Fruit fly (Drosophila melanogaster): ENCODE results near the gene mldr.

mldr gene

dm6 chrX:6291083-6291699 lies at the start of gene mldr, which contains the start of gene Rpt4:
mldr (plus strand) TSS chrX:6291303.
Rpt4 (minus strand) TSS chrX:6291245.
- TF ChIP-seq h (optimal IDR thresholded peaks at IDR 0.05) (no peak), insv (optimal IDR thresholded peaks at IDR 0.05) (peak; percentile 98)

dm6 chrX:6252897-6253540 lies 38.1 kb upstream of the mldr start:
- TF ChIP-seq insv (optimal IDR thresholded peaks at IDR 0.05) (no peak), Sin3A (optimal IDR thresholded peaks at IDR 0.05) (no peak), psq (optimal IDR thresholded peaks at IDR 0.05) (no peak), ttk (optimal IDR thresholded peaks at IDR 0.05) (no peak), h (optimal IDR thresholded peaks at IDR 0.05) (no peak), Myc (optimal IDR thresholded peaks at IDR 0.05) (no peak)

- no peak for TF ChIP-seq psq (optimal IDR thresholded peaks at IDR 0.05)
- TF ChIP-seq h (optimal IDR thresholded peaks at IDR 0.05) = no peak
- TF ChIP-seq insv (optimal IDR thresholded peaks at IDR 0.05) = no peak
- TF ChIP-seq ttk (optimal IDR thresholded peaks at IDR 0.05) = no peak
- no peak for TF ChIP-seq Sin3A (optimal IDR thresholded peaks at IDR 0.05)
- TF ChIP-seq Myc (optimal IDR thresholded peaks at IDR 0.05) = no peak
Observed at dm6 chrX:6253701-6254100, 37.4 kb upstream of the mldr start.

dm6 chrX:6254617-6255349 lies 36.3 kb upstream of the mldr start:
- TF ChIP-seq insv (optimal IDR thresholded peaks at IDR 0.05) (no peak), psq (optimal IDR thresholded peaks at IDR 0.05) (no peak), ttk (optimal IDR thresholded peaks at IDR 0.05) (no peak), Sin3A (optimal IDR thresholded peaks at IDR 0.05) (no peak), Myc (optimal IDR thresholded peaks at IDR 0.05) (no peak), h (optimal IDR thresholded peaks at IDR 0.05) (no peak)

dm6 chrX:6255414-6255915 lies 35.6 kb upstream of the mldr start, which contains the start of the genes Rbcn-3A and Spx:
Rbcn-3A (minus strand) TSS chrX:6255487.
Spx (plus strand) TSS chrX:6255822.
- TF ChIP-seq Myc (optimal IDR thresholded peaks at IDR 0.05) = no peak
- no peak for TF ChIP-seq h (optimal IDR thresholded peaks at IDR 0.05)
- TF ChIP-seq insv (optimal IDR thresholded peaks at IDR 0.05) = no peak
- no peak for TF ChIP-seq psq (optimal IDR thresholded peaks at IDR 0.05)
- no peak for TF ChIP-seq ttk (optimal IDR thresholded peaks at IDR 0.05)
- TF ChIP-seq Sin3A (optimal IDR thresholded peaks at IDR 0.05) = no peak

dm6 chrX:6259696-6260095 lies 31.4 kb upstream of the mldr start:
- TF ChIP-seq psq (optimal IDR thresholded peaks at IDR 0.05) (no peak), ttk (optimal IDR thresholded peaks at IDR 0.05) (no peak), insv (optimal IDR thresholded peaks at IDR 0.05) (no peak), Myc (optimal IDR thresholded peaks at IDR 0.05) (no peak), Sin3A (optimal IDR thresholded peaks at IDR 0.05) (no peak), h (optimal IDR thresholded peaks at IDR 0.05) (no peak)

- TF ChIP-seq h (optimal IDR thresholded peaks at IDR 0.05) (no peak), insv (optimal IDR thresholded peaks at IDR 0.05) (no peak), Myc (optimal IDR thresholded peaks at IDR 0.05) (no peak), Sin3A (optimal IDR thresholded peaks at IDR 0.05) (no peak), ttk (optimal IDR thresholded peaks at IDR 0.05) (no peak), psq (optimal IDR thresholded peaks at IDR 0.05) (no peak)
Observed at dm6 chrX:6260900-6261299, 30.2 kb upstream of the mldr start, which contains the start of gene Josd. Josd (plus strand) TSS chrX:6261169.

- TF ChIP-seq insv (optimal IDR thresholded peaks at IDR 0.05) (no peak), ttk (optimal IDR thresholded peaks at IDR 0.05) (no peak), psq (optimal IDR thresholded peaks at IDR 0.05) (no peak)
Observed at dm6 chrX:6263614-6264130, 27.4 kb upstream of the mldr start.

- TF ChIP-seq insv (optimal IDR thresholded peaks at IDR 0.05) = no peak
- TF ChIP-seq h (optimal IDR thresholded peaks at IDR 0.05) = no peak
- no peak for TF ChIP-seq psq (optimal IDR thresholded peaks at IDR 0.05)
- TF ChIP-seq ttk (optimal IDR thresholded peaks at IDR 0.05) = no peak
- TF ChIP-seq Myc (optimal IDR thresholded peaks at IDR 0.05) = no peak
Observed at dm6 chrX:6264456-6264855, 26.6 kb upstream of the mldr start.

dm6 chrX:6265456-6265877 lies 25.6 kb upstream of the mldr start:
- TF ChIP-seq ttk (optimal IDR thresholded peaks at IDR 0.05) (no peak), h (optimal IDR thresholded peaks at IDR 0.05) (no peak), psq (optimal IDR thresholded peaks at IDR 0.05) (no peak), Myc (optimal IDR thresholded peaks at IDR 0.05) (no peak), insv (optimal IDR thresholded peaks at IDR 0.05) (no peak), Sin3A (optimal IDR thresholded peaks at IDR 0.05) (no peak)

dm6 chrX:6266092-6266491 lies 25.0 kb upstream of the mldr start:
- peak; percentile 51 for TF ChIP-seq ttk (optimal IDR thresholded peaks at IDR 0.05)
- TF ChIP-seq Myc (optimal IDR thresholded peaks at IDR 0.05) = no peak

- TF ChIP-seq h (optimal IDR thresholded peaks at IDR 0.05) = no peak
- no peak for TF ChIP-seq insv (optimal IDR thresholded peaks at IDR 0.05)
- no peak for TF ChIP-seq Sin3A (optimal IDR thresholded peaks at IDR 0.05)
- no peak for TF ChIP-seq ttk (optimal IDR thresholded peaks at IDR 0.05)
- TF ChIP-seq psq (optimal IDR thresholded peaks at IDR 0.05) = no peak
- no peak for TF ChIP-seq Myc (optimal IDR thresholded peaks at IDR 0.05)
Observed at dm6 chrX:6267187-6267711, 23.9 kb upstream of the mldr start, which contains the start of gene schlank. schlank (minus strand) TSS chrX:6267228.

Measured in Kc167 (cell line).